Fruit fly (Drosophila melanogaster): Measurements from ENCODE around the gene CG33644.

dm6 chr2L:13554547-13555159 is 22.8 kb downstream of the CG33644 start:
- TF ChIP-seq danr (GFP tag; IDR thresholded peaks at IDR 0.05) (no peak), h (optimal IDR thresholded peaks at IDR 0.05) (no peak), dmrt11E (tag; optimal IDR thresholded peaks at IDR 0.05) (no peak), CG11560 (tag; IDR thresholded peaks at IDR 0.05) (no peak), CG17829 (tag; optimal IDR thresholded peaks at IDR 0.05) (no peak), CrebB (tag; optimal IDR thresholded peaks at IDR 0.05) (no peak), so (GFP tag; IDR thresholded peaks at IDR 0.05) (no peak), CG4820 (GFP tag; optimal IDR thresholded peaks at IDR 0.05) (no peak)

Data from whole organism, embryonic.